Worm (Caenorhabditis elegans) whole organism, L4 larva: Measurements from ENCODE around the gene C34D10.5.
A peak's percentile ranks its signal among the peaks of the same experiment; 100 is the strongest.

Experiments used
- D1046.2 ChIP-seq: fragments of 200-800 bp; sonication (Bioruptor generic); IDR thresholded peaks from 2 replicates; pipeline ENCODE4 v1.3.6; 2022; ENCODE audit warnings: missing genetic modification characterization, missing compliant biosample characterization
- F10B5.3 ChIP-seq: sonication (generic microtip); optimal IDR thresholded peaks from 2 replicates; lab custom pipeline; 2016; ENCODE audit warnings: mild to moderate bottlenecking, missing genetic modification characterization, missing compliant biosample characterization
- F26F4.8 ChIP-seq: fragments of 200-800 bp; sonication (Bioruptor generic); conservative IDR thresholded peaks from 2 replicates; pipeline ENCODE4 v1.3.6; 2022; ENCODE audit warnings: missing genetic modification characterization, missing compliant biosample characterization
- F44E2.7 ChIP-seq: fragments of 200-800 bp; sonication (Bioruptor generic); IDR thresholded peaks from 2 replicates; pipeline ENCODE4 v2.1.2; 2022; ENCODE audit warnings: missing genetic modification characterization, missing compliant biosample characterization
- T20F7.1 ChIP-seq: fragments of 200-800 bp; sonication (Bioruptor generic); optimal IDR thresholded peaks from 2 replicates; lab custom pipeline; 2018; ENCODE audit warnings: mild to moderate bottlenecking, missing genetic modification characterization, missing compliant biosample characterization
- Y105C5A.15 ChIP-seq: fragments of 200-800 bp; sonication (Bioruptor generic); IDR thresholded peaks from 2 replicates; pipeline ENCODE4 v1.3.6; 2022; ENCODE audit warnings: missing genetic modification characterization, missing compliant biosample characterization
- aha-1 ChIP-seq: fragments of 150-350 bp; peaks from one replicate; lab custom pipeline; 2014; ENCODE audit warnings: missing biosample characterization, missing genetic modification characterization
- arid-1 ChIP-seq: fragments of 200-800 bp; sonication (Bioruptor generic); conservative IDR thresholded peaks from 2 replicates; pipeline ENCODE4 v1.3.6; 2022; ENCODE audit warnings: missing genetic modification reagents, missing genetic modification characterization, missing compliant biosample characterization
- ceh-28 ChIP-seq: fragments of 150-350 bp; optimal IDR thresholded peaks from 2 replicates; lab custom pipeline; 2014; ENCODE audit warnings: missing biosample characterization, missing genetic modification reagents, missing genetic modification characterization
- ceh-44 ChIP-seq: fragments of 200-800 bp; sonication (Bioruptor generic); IDR thresholded peaks from 2 replicates; pipeline ENCODE4 v1.3.6; 2022; ENCODE audit warnings: missing genetic modification reagents, missing genetic modification characterization, missing compliant biosample characterization
- ceh-62 ChIP-seq: sonication (generic microtip); optimal IDR thresholded peaks from 2 replicates; lab custom pipeline; 2017; ENCODE audit warnings: missing biosample characterization, missing genetic modification characterization
- ceh-82 ChIP-seq: sonication (generic microtip); optimal IDR thresholded peaks from 2 replicates; lab custom pipeline; 2017; ENCODE audit warnings: missing biosample characterization, missing genetic modification characterization
- ces-1 ChIP-seq: fragments of 150-350 bp; sonication (generic microtip); optimal IDR thresholded peaks from 4 replicates; lab custom pipeline; 2014; ENCODE audit warnings: missing biosample characterization, missing genetic modification reagents, missing genetic modification characterization
- daf-12 ChIP-seq: fragments of 150-350 bp; optimal IDR thresholded peaks from 2 replicates; lab custom pipeline; 2014; ENCODE audit warnings: missing biosample characterization, missing genetic modification reagents, missing genetic modification characterization
- dmd-6 ChIP-seq: fragments of 200-800 bp; sonication (Bioruptor generic); IDR thresholded peaks from 2 replicates; pipeline ENCODE4 v1.3.6; 2022; ENCODE audit warnings: missing genetic modification reagents, missing genetic modification characterization, missing compliant biosample characterization
- dmd-8 ChIP-seq: fragments of 200-800 bp; sonication (Bioruptor generic); IDR thresholded peaks from 2 replicates; pipeline ENCODE4 v1.3.6; 2022; ENCODE audit warnings: missing genetic modification characterization, missing compliant biosample characterization
- dve-1 ChIP-seq: sonication (generic microtip); optimal IDR thresholded peaks from 2 replicates; lab custom pipeline; 2017; ENCODE audit warnings: antibody characterized with exemption, mild to moderate bottlenecking, missing genetic modification characterization, missing compliant biosample characterization; ENCODE audit not compliant: insufficient read depth
- fkh-10 ChIP-seq: fragments of 150-350 bp; optimal IDR thresholded peaks from 2 replicates; lab custom pipeline; 2014; ENCODE audit warnings: missing biosample characterization, missing genetic modification reagents, missing genetic modification characterization
- fos-1 ChIP-seq: fragments of 150-350 bp; optimal IDR thresholded peaks from 2 replicates; lab custom pipeline; 2014; ENCODE audit warnings: missing biosample characterization, missing genetic modification characterization
- hlh-11 ChIP-seq: fragments of 200-800 bp; sonication (Bioruptor generic); optimal IDR thresholded peaks from 2 replicates; lab custom pipeline; 2018; ENCODE audit warnings: mild to moderate bottlenecking, missing genetic modification characterization, missing compliant biosample characterization
- hlh-30 ChIP-seq: sonication (generic microtip); optimal IDR thresholded peaks from 2 replicates; lab custom pipeline; 2017; ENCODE audit warnings: antibody characterized with exemption, mild to moderate bottlenecking, missing genetic modification characterization, missing compliant biosample characterization; ENCODE audit not compliant: insufficient read depth
- lim-7 ChIP-seq: fragments of 200-800 bp; sonication (Bioruptor generic); IDR thresholded peaks from 2 replicates; pipeline ENCODE4 v1.3.6; 2022; ENCODE audit warnings: missing genetic modification characterization, missing compliant biosample characterization
- lin-13 ChIP-seq: fragments of 150-350 bp; optimal IDR thresholded peaks from 2 replicates; lab custom pipeline; 2014; ENCODE audit warnings: missing biosample characterization, missing genetic modification reagents, missing genetic modification characterization
- lir-3 ChIP-seq: sonication (generic microtip); optimal IDR thresholded peaks from 2 replicates; lab custom pipeline; 2016; ENCODE audit warnings: mild to moderate bottlenecking, missing genetic modification characterization, missing compliant biosample characterization
- mdl-1 ChIP-seq, 2 experiments: fragments of 150-350 bp in 1 of 2; sonication (generic microtip) in 1 of 2; optimal IDR thresholded peaks; 2 replicates each; lab custom pipeline; 2014 to 2017; ENCODE audit warnings: missing biosample characterization in 2 of 2, missing genetic modification characterization in 2 of 2
- mep-1 ChIP-seq: fragments of 150-350 bp; sonication (generic microtip); optimal IDR thresholded peaks from 3 replicates; lab custom pipeline; 2014; ENCODE audit warnings: missing biosample characterization, missing genetic modification characterization
- mes-2 ChIP-seq: sonication (generic microtip); optimal IDR thresholded peaks from 2 replicates; lab custom pipeline; 2016; ENCODE audit warnings: missing genotype, mild to moderate bottlenecking, missing genetic modification characterization, missing compliant biosample characterization; ENCODE audit not compliant: poor library complexity, severe bottlenecking
- nhr-10 ChIP-seq: fragments of 150-350 bp; optimal IDR thresholded peaks from 2 replicates; lab custom pipeline; 2014; ENCODE audit warnings: missing biosample characterization, missing genetic modification characterization
- nhr-111 ChIP-seq: fragments of 200-800 bp; sonication (Bioruptor generic); optimal IDR thresholded peaks from 2 replicates; lab custom pipeline; 2018; ENCODE audit warnings: mild to moderate bottlenecking, missing genetic modification characterization, missing compliant biosample characterization
- nhr-237 ChIP-seq: sonication (generic microtip); optimal IDR thresholded peaks from 2 replicates; lab custom pipeline; 2017; ENCODE audit warnings: missing biosample characterization, missing genetic modification characterization
- nhr-25 ChIP-seq: sonication (generic microtip); optimal IDR thresholded peaks from 2 replicates; lab custom pipeline; 2017; ENCODE audit warnings: missing genetic modification characterization, mild to moderate bottlenecking, missing compliant biosample characterization, antibody characterized with exemption, moderate library complexity, borderline replicate concordance; ENCODE audit not compliant: insufficient read depth
- nhr-48 ChIP-seq: sonication (generic microtip); optimal IDR thresholded peaks from 2 replicates; lab custom pipeline; 2016; ENCODE audit warnings: mild to moderate bottlenecking, missing genetic modification characterization, missing compliant biosample characterization
- nhr-76 ChIP-seq: fragments of 150-350 bp; optimal IDR thresholded peaks from 2 replicates; lab custom pipeline; 2014; ENCODE audit warnings: missing biosample characterization, missing genetic modification characterization
- pqm-1 ChIP-seq: sonication (generic microtip); optimal IDR thresholded peaks from 2 replicates; lab custom pipeline; 2017; ENCODE audit warnings: missing biosample characterization, missing genetic modification characterization
- rbr-2 ChIP-seq: sonication (generic microtip); optimal IDR thresholded peaks from 2 replicates; lab custom pipeline; 2016; ENCODE audit warnings: missing genotype, missing genetic modification characterization, missing compliant biosample characterization
- saeg-2 ChIP-seq: fragments of 200-800 bp; sonication (Bioruptor generic); IDR thresholded peaks from 2 replicates; pipeline ENCODE4 v1.3.6; 2022; ENCODE audit warnings: missing genetic modification reagents, missing genetic modification characterization, missing compliant biosample characterization
- sdz-12 ChIP-seq: fragments of 200-800 bp; sonication (Bioruptor generic); optimal IDR thresholded peaks from 2 replicates; lab custom pipeline; 2018; ENCODE audit warnings: mild to moderate bottlenecking, missing genetic modification characterization, missing compliant biosample characterization
- set-16 ChIP-seq: fragments of 200-800 bp; sonication (Bioruptor generic); IDR thresholded peaks from 2 replicates; pipeline ENCODE4 v1.3.6; 2022; ENCODE audit warnings: missing genetic modification reagents, missing genetic modification characterization, missing compliant biosample characterization
- snpc-1.2 ChIP-seq: fragments of 200-800 bp; sonication (Bioruptor generic); IDR thresholded peaks from 2 replicates; pipeline ENCODE4 v1.3.6; 2022; ENCODE audit warnings: missing genetic modification reagents, missing genetic modification characterization, missing compliant biosample characterization
- tag-97 ChIP-seq: fragments of 200-800 bp; sonication (Bioruptor generic); IDR thresholded peaks from 2 replicates; pipeline ENCODE4 v1.3.6; 2022; ENCODE audit warnings: missing genetic modification characterization, missing compliant biosample characterization
- unc-62 ChIP-seq, 3 experiments: fragments of 150-350 bp in 1 of 3; sonication (generic microtip); optimal IDR thresholded peaks in 2 of 3; peaks in 1 of 3; 1 replicate in 1 of 3; 2 replicates in 2 of 3; lab custom pipeline; 2014 to 2017; ENCODE audit warnings: missing biosample characterization in 3 of 3, missing genetic modification characterization in 3 of 3, missing genetic modification reagents in 3 of 3, missing genotype in 1 of 3
- vab-7 ChIP-seq: fragments of 200-800 bp; sonication (Bioruptor generic); IDR thresholded peaks from 2 replicates; pipeline ENCODE4 v1.3.6; 2022; ENCODE audit warnings: missing genetic modification reagents, missing genetic modification characterization, missing compliant biosample characterization
- zfp-2 ChIP-seq: sonication (generic microtip); optimal IDR thresholded peaks from 2 replicates; lab custom pipeline; 2016; ENCODE audit warnings: mild to moderate bottlenecking, missing genetic modification characterization, missing compliant biosample characterization

The C34D10.5 gene

ce11 chrX:7990282-7990681 is 27.5 kb upstream of the C34D10.5 start:
- TF ChIP-seq mep-1 (tag; lab: Kevin White, UChicago) (peak; percentile 21), nhr-25 (tag; lab: Kevin White, UChicago) (peak; percentile 35), lin-13 (GFP tag; lab: Kevin White, UChicago) (no peak), mdl-1 (tag; optimal IDR thresholded peaks at IDR 0.05; lab: Kevin White, UChicago) (peak in 1 of 2 experiments; percentile 50), rbr-2 (tag; lab: Kevin White, UChicago) (no peak), ceh-44 (no peak), lir-3 (no peak), ceh-28 (no peak), dve-1 (tag; lab: Kevin White, UChicago) (no peak), nhr-237 (no peak), vab-7 (GFP tag; lab: Robert Waterston, UW) (no peak), hlh-11 (tag; lab: Kevin White, UChicago) (peak; percentile 36), nhr-10 (tag; lab: Kevin White, UChicago) (peak; percentile 76), nhr-111 (GFP tag; lab: Kevin White, UChicago) (no peak), nhr-76 (tag; lab: Kevin White, UChicago) (peak; percentile 45), mes-2 (tag; lab: Kevin White, UChicago) (no peak), daf-12 (tag; lab: Kevin White, UChicago) (no peak), hlh-30 (tag; lab: Kevin White, UChicago) (peak; percentile 20), arid-1 (GFP tag; lab: Robert Waterston, UW) (no peak), aha-1 (tag; lab: Kevin White, UChicago) (peak; percentile 52), nhr-48 (peak; percentile 60), fkh-10 (no peak), dmd-6 (GFP tag; lab: Robert Waterston, UW) (peak; percentile 54; the same call in 1 of the 2 replicates)

ce11 chrX:7992102-7992501 is 25.7 kb upstream of the C34D10.5 start:
- TF ChIP-seq F44E2.7 (GFP tag; lab: Robert Waterston, UW) (no peak), tag-97 (GFP tag; lab: Robert Waterston, UW) (no peak), ces-1 (GFP tag; lab: Kevin White, UChicago) (no peak), aha-1 (tag; lab: Kevin White, UChicago) (peak; percentile 83)

- TF ChIP-seq F26F4.8 (no peak), set-16 (GFP tag; lab: Robert Waterston, UW) (no peak), unc-62 (GFP tag; optimal IDR thresholded peaks at IDR 0.05 in 1 of 2; lab: Kevin White, UChicago) (peak in 1 of 2 experiments; percentile 92), unc-62 (tag; optimal IDR thresholded peaks at IDR 0.05; lab: Kevin White, UChicago) (no peak), Y105C5A.15 (GFP tag; lab: Robert Waterston, UW) (no peak), D1046.2 (GFP tag; lab: Robert Waterston, UW) (no peak), aha-1 (tag; lab: Kevin White, UChicago) (no peak), mdl-1 (tag; optimal IDR thresholded peaks at IDR 0.05; lab: Kevin White, UChicago) (no peak), ceh-62 (tag; lab: Kevin White, UChicago) (no peak)
These were observed 23.3 kb upstream of the C34D10.5 start for ce11 chrX:7994486-7994885.

- TF ChIP-seq ceh-82 (tag; lab: Kevin White, UChicago) (no peak), ceh-28 (no peak), zfp-2 (tag; lab: Kevin White, UChicago) (no peak), fkh-10 (no peak), dmd-8 (GFP tag; lab: Robert Waterston, UW) (no peak), pqm-1 (tag; lab: Kevin White, UChicago) (peak; percentile 43), sdz-12 (no peak), snpc-1.2 (no peak), ceh-44 (no peak), nhr-76 (tag; lab: Kevin White, UChicago) (no peak), D1046.2 (GFP tag; lab: Robert Waterston, UW) (no peak), F10B5.3 (tag; lab: Kevin White, UChicago) (no peak), saeg-2 (no peak), T20F7.1 (no peak), nhr-10 (tag; lab: Kevin White, UChicago) (no peak), unc-62 (GFP tag; optimal IDR thresholded peaks at IDR 0.05 in 1 of 2; lab: Kevin White, UChicago) (no peak), unc-62 (tag; optimal IDR thresholded peaks at IDR 0.05; lab: Kevin White, UChicago) (no peak), set-16 (GFP tag; lab: Robert Waterston, UW) (no peak), lim-7 (GFP tag; lab: Robert Waterston, UW) (no peak), aha-1 (tag; lab: Kevin White, UChicago) (peak; percentile 6), fos-1 (no peak), mep-1 (tag; lab: Kevin White, UChicago) (no peak), nhr-237 (no peak), dmd-6 (GFP tag; lab: Robert Waterston, UW) (peak; percentile 20; the same call in 1 of the 2 replicates), dve-1 (tag; lab: Kevin White, UChicago) (peak; percentile 4), vab-7 (GFP tag; lab: Robert Waterston, UW) (no peak)
These were observed 19.9 kb upstream of the C34D10.5 start, which contains the start of gene sdpn-1 for ce11 chrX:7997968-7998367. Gene sdpn-1 (minus strand): TSS chrX:7998229.
